Worm (Caenorhabditis elegans): ENCODE results near the gene F35E8.6.
"Not testable (repeated sequence)": the region's sequence is repeated elsewhere in the genome, so short reads cannot be mapped to it uniquely, and the experiment has no call there.

F35E8.6 gene

ce11 chrV:15900564-15900963 lies 11.4 kb upstream of the F35E8.6 start:
- TF ChIP-seq lin-13 (GFP tag; optimal IDR thresholded peaks at IDR 0.05), result no peak
- no peak for TF ChIP-seq Y55F3AM.14 (GFP tag; optimal IDR thresholded peaks at IDR 0.05)
- TF ChIP-seq sma-9 (GFP tag; optimal IDR thresholded peaks at IDR 0.05), result no peak
- no peak for TF ChIP-seq sma-9 (tag; optimal IDR thresholded peaks at IDR 0.05)
- TF ChIP-seq nhr-11 (tag; optimal IDR thresholded peaks at IDR 0.05), result no peak
- no peak for TF ChIP-seq sem-4 (tag; optimal IDR thresholded peaks at IDR 0.05)
- no peak for TF ChIP-seq fos-1 (tag; optimal IDR thresholded peaks at IDR 0.05)
- no peak for TF ChIP-seq ceh-82 (tag; optimal IDR thresholded peaks at IDR 0.05)
- no peak for TF ChIP-seq nhr-25 (tag; optimal IDR thresholded peaks at IDR 0.05)
- TF ChIP-seq ztf-1 (GFP tag; conservative IDR thresholded peaks at IDR 0.05), result no peak
- no peak for TF ChIP-seq aly-2 (tag; optimal IDR thresholded peaks at IDR 0.05)

- not testable (repeated sequence) for TF ChIP-seq Y55F3AM.14 (GFP tag; optimal IDR thresholded peaks at IDR 0.05); ceh-16 (tag; optimal IDR thresholded peaks at IDR 0.05); ztf-11 (tag; optimal IDR thresholded peaks at IDR 0.05)
These were observed 6.4 kb upstream of the F35E8.6 start, which contains the start of the genes F35E8.1 and F35E8.2 for ce11 chrV:15905530-15905929. Gene F35E8.1, minus strand, starts transcription at chrV:15905630. Gene F35E8.2, plus strand, starts transcription at chrV:15905661.

ce11 chrV:15912677-15913076 lies 729 bp downstream of the F35E8.6 start:
- TF ChIP-seq lin-13 (GFP tag; optimal IDR thresholded peaks at IDR 0.05) (no peak), alr-1 (tag; optimal IDR thresholded peaks at IDR 0.05) (no peak), crh-2 (tag; optimal IDR thresholded peaks at IDR 0.05) (no peak), ztf-4 (tag; optimal IDR thresholded peaks at IDR 0.05) (no peak), nhr-21 (tag; optimal IDR thresholded peaks at IDR 0.05) (no peak), nhr-237 (tag; optimal IDR thresholded peaks at IDR 0.05) (no peak), Y55F3AM.14 (GFP tag; optimal IDR thresholded peaks at IDR 0.05) (no peak), ama-1 (optimal IDR thresholded peaks at IDR 0.05) (no peak), nhr-11 (tag; optimal IDR thresholded peaks at IDR 0.05) (no peak), C34F6.9 (tag; optimal IDR thresholded peaks at IDR 0.05) (no peak), egl-27 (tag; optimal IDR thresholded peaks at IDR 0.05) (no peak), ztf-11 (tag; optimal IDR thresholded peaks at IDR 0.05) (no peak), nhr-10 (tag; optimal IDR thresholded peaks at IDR 0.05) (no peak)

- no peak for TF ChIP-seq R02D3.7 (tag; optimal IDR thresholded peaks at IDR 0.05)
- TF ChIP-seq nhr-25 (tag; optimal IDR thresholded peaks at IDR 0.05), result no peak
- no peak for TF ChIP-seq alr-1 (tag; optimal IDR thresholded peaks at IDR 0.05)
- no peak for TF ChIP-seq nhr-12 (tag; optimal IDR thresholded peaks at IDR 0.05)
- TF ChIP-seq unc-39 (tag; optimal IDR thresholded peaks at IDR 0.05), result no peak
- TF ChIP-seq blmp-1 (tag; optimal IDR thresholded peaks at IDR 0.05; ENCODE audit: insufficient read depth), result no peak
- no peak for TF ChIP-seq lin-39 (tag; optimal IDR thresholded peaks at IDR 0.05)
- no peak for TF ChIP-seq nhr-237 (tag; optimal IDR thresholded peaks at IDR 0.05)
These were observed 1.8 kb downstream of the F35E8.6 start, which contains the start of gene F35E8.7 for ce11 chrV:15913714-15914113. Gene F35E8.7, plus strand, starts transcription at chrV:15914014.

- TF ChIP-seq skn-1 (tag; optimal IDR thresholded peaks at IDR 0.05) (no peak), ztf-11 (tag; optimal IDR thresholded peaks at IDR 0.05) (no peak), egl-27 (tag; optimal IDR thresholded peaks at IDR 0.05) (no peak), mbf-1 (tag; optimal IDR thresholded peaks at IDR 0.05) (no peak), nhr-129 (tag; optimal IDR thresholded peaks at IDR 0.05) (no peak), ztf-1 (GFP tag; conservative IDR thresholded peaks at IDR 0.05) (no peak), mdl-1 (tag; optimal IDR thresholded peaks at IDR 0.05) (no peak), lin-11 (tag; optimal IDR thresholded peaks at IDR 0.05) (no peak), F13H6.1 (tag; optimal IDR thresholded peaks at IDR 0.05) (no peak), elt-3 (tag; optimal IDR thresholded peaks at IDR 0.05) (no peak), alr-1 (tag; optimal IDR thresholded peaks at IDR 0.05) (no peak), unc-39 (tag; optimal IDR thresholded peaks at IDR 0.05) (no peak), unc-62 (GFP tag; optimal IDR thresholded peaks at IDR 0.05) (no peak), nhr-237 (tag; optimal IDR thresholded peaks at IDR 0.05) (no peak), dmd-4 (tag; optimal IDR thresholded peaks at IDR 0.05) (no peak), mab-5 (tag; optimal IDR thresholded peaks at IDR 0.05) (no peak)
These were observed 2.8 kb downstream of the F35E8.6 start for ce11 chrV:15914774-15915173.

Data from whole organism, L2 larva.